Fruit fly (Drosophila melanogaster): ENCODE measurements around the gene CG10877.

CG10877 gene

DNA sequence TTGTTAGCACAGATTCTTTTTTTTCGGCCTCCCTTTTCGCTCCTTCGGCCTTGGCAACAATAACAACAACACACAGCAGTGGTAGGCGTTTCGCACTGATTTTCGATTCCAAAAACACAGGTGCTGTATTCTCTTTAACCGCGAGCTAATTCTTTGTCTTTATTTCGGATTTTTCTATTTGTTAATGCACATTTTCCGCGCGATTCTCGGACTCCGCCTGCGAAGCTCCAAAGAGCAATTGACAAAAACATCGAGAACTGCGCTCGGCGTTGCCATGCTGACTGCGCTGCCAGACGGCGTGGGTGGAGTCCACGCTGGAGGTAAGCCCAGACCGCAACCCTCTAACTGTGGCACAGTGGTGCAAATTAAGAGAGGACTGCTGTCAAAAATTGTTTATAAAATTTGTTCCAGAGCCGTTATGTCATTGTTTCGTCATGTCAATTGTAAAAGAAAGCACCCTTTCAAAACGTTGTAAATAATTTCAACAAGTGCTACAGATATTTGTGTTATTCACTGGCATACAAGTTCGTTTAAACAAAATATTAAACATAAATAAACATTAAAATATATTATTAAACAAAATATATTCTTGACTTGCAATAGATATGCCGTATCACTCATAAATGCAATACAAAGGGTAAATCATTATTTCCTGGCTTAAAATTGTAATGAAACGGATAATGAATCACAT, 6.3 kb downstream of the CG10877 start, which contains the start of the genes DPCoAC and CG5180 (continued):
- TF ChIP-seq ttk (GFP tag; IDR thresholded peaks at IDR 0.05), result peak; percentile 24; the same call in 1 of the 2 replicates
- TF ChIP-seq Fer1 (GFP tag; optimal IDR thresholded peaks at IDR 0.05), result peak; percentile 9
- TF ChIP-seq Mes4 (GFP tag; optimal IDR thresholded peaks at IDR 0.05), result peak; percentile 14
- peak; percentile 0 for TF ChIP-seq D (optimal IDR thresholded peaks at IDR 0.05)
- peak; percentile 40 for TF ChIP-seq D (GFP tag; optimal IDR thresholded peaks at IDR 0.05)
- TF ChIP-seq cg (GFP tag; optimal IDR thresholded peaks at IDR 0.05), result peak; percentile 56
- no peak for TF ChIP-seq Dll (GFP tag; IDR thresholded peaks at IDR 0.05; ENCODE audit: partially characterized antibody)
- peak; percentile 63 for TF ChIP-seq shn (GFP tag; optimal IDR thresholded peaks at IDR 0.05)
- TF ChIP-seq salm (tag; optimal IDR thresholded peaks at IDR 0.05), result no peak
- peak; percentile 71 for TF ChIP-seq Sry-δ (GFP tag; optimal IDR thresholded peaks at IDR 0.05)
- TF ChIP-seq ab (GFP tag; optimal IDR thresholded peaks at IDR 0.05), result peak; percentile 5
- TF ChIP-seq CG13775 (GFP tag; optimal IDR thresholded peaks at IDR 0.05), result peak; percentile 58
- peak; percentile 75 for TF ChIP-seq CG34422 (GFP tag; IDR thresholded peaks at IDR 0.05)
- peak; percentile 66 to 70 for TF ChIP-seq Hr51 (GFP tag; optimal IDR thresholded peaks at IDR 0.05)
- peak; percentile 72 for TF ChIP-seq ind (GFP tag; optimal IDR thresholded peaks at IDR 0.05)
- TF ChIP-seq Ssrp (tag; optimal IDR thresholded peaks at IDR 0.05), result peak; percentile 59
- TF ChIP-seq dati (GFP tag; IDR thresholded peaks at IDR 0.05), result 0 out of 2 replicates have a peak, but pooled peaks have one; percentile 23
- TF ChIP-seq CG8388 (GFP tag; optimal IDR thresholded peaks at IDR 0.05), result peak; percentile 30
- no peak for TF ChIP-seq wek (GFP tag; optimal IDR thresholded peaks at IDR 0.05)
- peak; percentile 57; the same call in 1 of the 2 replicates for TF ChIP-seq CG6689 (GFP tag; IDR thresholded peaks at IDR 0.05)
- peak; percentile 8 for TF ChIP-seq CG4820 (GFP tag; optimal IDR thresholded peaks at IDR 0.05)
- TF ChIP-seq CG3281 (GFP tag; optimal IDR thresholded peaks at IDR 0.05), result peak; percentile 59
- peak; percentile 60 for TF ChIP-seq CG34376 (GFP tag; optimal IDR thresholded peaks at IDR 0.05)
- TF ChIP-seq CG9215 (GFP tag; IDR thresholded peaks at IDR 0.05), result peak; percentile 4; the same call in 1 of the 2 replicates
- peak; percentile 78 for TF ChIP-seq HmgZ (tag; optimal IDR thresholded peaks at IDR 0.05)
- TF ChIP-seq tll (GFP tag; optimal IDR thresholded peaks at IDR 0.05), result peak in 1 of 2 experiments; percentile 12
- TF ChIP-seq CG4707 (GFP tag; optimal IDR thresholded peaks at IDR 0.05), result peak; percentile 60
- TF ChIP-seq pfk (GFP tag; optimal IDR thresholded peaks at IDR 0.05), result peak; percentile 11
- no peak for TF ChIP-seq Doc3 (GFP tag; IDR thresholded peaks at IDR 0.05; ENCODE audit: partially characterized antibody)
- TF ChIP-seq tgo (GFP tag; IDR thresholded peaks at IDR 0.05), result peak; percentile 72; the same call in 2 of the 3 replicates
- peak; percentile 73 for TF ChIP-seq CoRest (tag; optimal IDR thresholded peaks at IDR 0.05)
- TF ChIP-seq usp (GFP tag; optimal IDR thresholded peaks at IDR 0.05), result no peak
- peak; percentile 25 for TF ChIP-seq tx (GFP tag; optimal IDR thresholded peaks at IDR 0.05)
- peak; percentile 8 for TF ChIP-seq HLHmδ (GFP tag; optimal IDR thresholded peaks at IDR 0.05)
- peak; percentile 44; the same call in 1 of the 2 replicates for TF ChIP-seq cas (GFP tag; IDR thresholded peaks at IDR 0.05)
- peak; percentile 53 for TF ChIP-seq CG30431 (GFP tag; optimal IDR thresholded peaks at IDR 0.05)
- no peak for TF ChIP-seq CG6813 (GFP tag; optimal IDR thresholded peaks at IDR 0.05)
- no peak for TF ChIP-seq CG8281 (tag; optimal IDR thresholded peaks at IDR 0.05)
- TF ChIP-seq ftz-f1 (GFP tag; optimal IDR thresholded peaks at IDR 0.05), result peak; percentile 90
- TF ChIP-seq CG12942 (GFP tag; optimal IDR thresholded peaks at IDR 0.05), result peak; percentile 45
- TF ChIP-seq Hr78 (GFP tag; optimal IDR thresholded peaks at IDR 0.05), result no peak
- TF ChIP-seq ham (GFP tag; IDR thresholded peaks at IDR 0.05), result peak; percentile 35; the same call in 1 of the 2 replicates
- peak; percentile 83 for TF ChIP-seq CG11247 (GFP tag; IDR thresholded peaks at IDR 0.05)
- peak; percentile 40 for TF ChIP-seq Scr (GFP tag; IDR thresholded peaks at IDR 0.05; ENCODE audit: partially characterized antibody)
- TF ChIP-seq slp2 (GFP tag; optimal IDR thresholded peaks at IDR 0.05), result peak; percentile 56
- peak; percentile 59 for TF ChIP-seq CG15269 (tag; optimal IDR thresholded peaks at IDR 0.05)
- TF ChIP-seq CG10462 (GFP tag; optimal IDR thresholded peaks at IDR 0.05), result no peak
- peak; percentile 39 for TF ChIP-seq CG4424 (GFP tag; optimal IDR thresholded peaks at IDR 0.05)
